In the genomic region with DNA sequence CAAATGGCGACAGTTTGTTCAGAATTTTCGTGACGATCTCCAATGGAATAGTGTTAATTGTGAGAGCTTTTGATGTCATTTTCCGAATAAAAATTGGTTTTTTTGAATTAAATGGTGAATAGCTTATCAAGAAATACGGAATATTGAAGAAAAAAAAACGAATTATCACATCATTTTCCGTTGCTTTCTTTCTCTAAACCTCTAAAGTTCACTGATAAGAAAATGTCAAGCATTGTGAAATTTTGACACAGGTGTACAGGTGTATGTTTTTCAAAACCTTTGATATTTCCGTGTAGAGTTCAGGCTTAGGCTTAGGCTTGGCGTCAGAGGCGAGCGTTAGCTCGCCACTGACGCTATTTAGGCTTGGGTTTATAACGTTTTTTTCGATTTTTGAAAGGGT, we compare ENCODE assay signal across 5 worm cellular contexts.
TF ChIP-seq lines count a peak whose summit lies in the region.

A gene (minus strand): TSS at position 145 of the 400 bp plus-strand sequence.

TF ChIP-seq in whole organism, L1 larva, 84 proteins besides CTCF, POLR2A, EP300 and RAD21:
- TF ChIP-seq pqm-1 (tag; optimal IDR thresholded peaks at IDR 0.05; lab: Kevin White, UChicago) = peak; percentile 27
- peak; percentile 55 for TF ChIP-seq elt-2 (tag; optimal IDR thresholded peaks at IDR 0.05; lab: Kevin White, UChicago)
- TF ChIP-seq dpl-1 (GFP tag; optimal IDR thresholded peaks at IDR 0.05; lab: Kevin White, UChicago) = no peak
- TF ChIP-seq mab-9 (GFP tag; IDR thresholded peaks at IDR 0.05; lab: Robert Waterston, UW) = no peak
- peak in 1 of 2 experiments; percentile 13 for TF ChIP-seq lin-35 (GFP tag; optimal IDR thresholded peaks at IDR 0.05; lab: Kevin White, UChicago)

TF ChIP-seq in whole organism, L2 larva, 48 proteins besides CTCF, POLR2A, EP300 and RAD21:
- TF ChIP-seq lsy-2 (tag; optimal IDR thresholded peaks at IDR 0.05; lab: Kevin White, UChicago) = no peak
- no peak for TF ChIP-seq unc-55 (GFP tag; optimal IDR thresholded peaks at IDR 0.05; lab: Kevin White, UChicago)
- TF ChIP-seq fos-1 (tag; optimal IDR thresholded peaks at IDR 0.05; lab: Kevin White, UChicago) = peak; percentile 67
- no peak for TF ChIP-seq egl-27 (tag; optimal IDR thresholded peaks at IDR 0.05; lab: Kevin White, UChicago)
- TF ChIP-seq snpc-4 (tag; optimal IDR thresholded peaks at IDR 0.05; lab: Kevin White, UChicago) = no peak

TF ChIP-seq in whole organism, L3 larva, 47 proteins besides CTCF, POLR2A, EP300 and RAD21:
- TF ChIP-seq mdl-1 (tag; optimal IDR thresholded peaks at IDR 0.05; lab: Kevin White, UChicago) = no peak
- peak; percentile 32 for TF ChIP-seq pqm-1 (tag; optimal IDR thresholded peaks at IDR 0.05; lab: Kevin White, UChicago)
- TF ChIP-seq elt-2 (tag; optimal IDR thresholded peaks at IDR 0.05; lab: Kevin White, UChicago) = peak; percentile 83
- TF ChIP-seq ZK546.5 (tag; optimal IDR thresholded peaks at IDR 0.05; lab: Kevin White, UChicago) = no peak
- no peak for TF ChIP-seq lin-39 (tag; optimal IDR thresholded peaks at IDR 0.05; lab: Kevin White, UChicago)
- TF ChIP-seq pha-4 (tag; optimal IDR thresholded peaks at IDR 0.05; lab: Kevin White, UChicago) = peak; percentile 12
- TF ChIP-seq mml-1 (tag; optimal IDR thresholded peaks at IDR 0.05; lab: Kevin White, UChicago) = no peak
- TF ChIP-seq tbx-2 (tag; optimal IDR thresholded peaks at IDR 0.05; lab: Kevin White, UChicago) = no peak
TF ChIP-seq in whole organism, L3 larva: peak in this region for 3.

TF ChIP-seq in whole organism, L4 larva, 104 proteins besides CTCF, POLR2A, EP300 and RAD21:
- TF ChIP-seq fos-1 (tag; optimal IDR thresholded peaks at IDR 0.05; lab: Kevin White, UChicago) = no peak
- TF ChIP-seq pqm-1 (tag; optimal IDR thresholded peaks at IDR 0.05; lab: Kevin White, UChicago) = peak; percentile 87
- TF ChIP-seq nhr-41 (GFP tag; IDR thresholded peaks at IDR 0.05; lab: Robert Waterston, UW) = no peak
- peak; percentile 41 for TF ChIP-seq dve-1 (tag; optimal IDR thresholded peaks at IDR 0.05; lab: Kevin White, UChicago; ENCODE audit: insufficient read depth)
- TF ChIP-seq T26A8.4 (GFP tag; IDR thresholded peaks at IDR 0.05; lab: Robert Waterston, UW) = no peak
- TF ChIP-seq hlh-11 (tag; optimal IDR thresholded peaks at IDR 0.05; lab: Kevin White, UChicago) = peak; percentile 36
- TF ChIP-seq arid-1 (GFP tag; conservative IDR thresholded peaks at IDR 0.05; lab: Robert Waterston, UW) = no peak
- no peak for TF ChIP-seq lin-15B (tag; optimal IDR thresholded peaks at IDR 0.05; lab: Kevin White, UChicago)
- peak; percentile 86 for TF ChIP-seq nhr-6 (tag; optimal IDR thresholded peaks at IDR 0.05; lab: Kevin White, UChicago)
- peak; percentile 56 for TF ChIP-seq nhr-28 (tag; optimal IDR thresholded peaks at IDR 0.05; lab: Kevin White, UChicago)
- TF ChIP-seq dmd-6 (GFP tag; IDR thresholded peaks at IDR 0.05; lab: Robert Waterston, UW) = peak; percentile 76
- TF ChIP-seq ceh-82 (tag; optimal IDR thresholded peaks at IDR 0.05; lab: Kevin White, UChicago) = no peak
- no peak for TF ChIP-seq spr-1 (tag; optimal IDR thresholded peaks at IDR 0.05; lab: Kevin White, UChicago)
- TF ChIP-seq nhr-77 (tag; optimal IDR thresholded peaks at IDR 0.05; lab: Kevin White, UChicago) = no peak

TF ChIP-seq in whole organism, young adult, 124 proteins besides CTCF, POLR2A, EP300 and RAD21:
- TF ChIP-seq nhr-80 (tag; optimal IDR thresholded peaks at IDR 0.05; lab: Kevin White, UChicago) (peak; percentile 71), cebp-1 (GFP tag; IDR thresholded peaks at IDR 0.05; lab: Robert Waterston, UW) (peak; percentile 35; the same call in 1 of the 2 replicates), cebp-1 (tag; optimal IDR thresholded peaks at IDR 0.05; lab: Kevin White, UChicago) (peak; percentile 57), egl-44 (GFP tag; IDR thresholded peaks at IDR 0.05; lab: Robert Waterston, UW) (no peak), gei-17 (GFP tag; optimal IDR thresholded peaks at IDR 0.05; lab: Kevin White, UChicago) (no peak), F37B4.10 (GFP tag; IDR thresholded peaks at IDR 0.05; lab: Robert Waterston, UW) (0 out of 2 replicates have a peak, but pooled peaks have one; percentile 37)
